Fruit fly (Drosophila melanogaster) whole organism, embryonic: ENCODE data around the gene Phs.

Experiments used
- Ada2b ChIP-seq: fragments of 200-800 bp; sonication (Bioruptor generic); IDR thresholded peaks from 2 replicates; pipeline ENCODE4 v1.3.6; 2022; ENCODE audit warnings: missing biosample characterization, missing genetic modification characterization
- CG10147 ChIP-seq: fragments of 200-800 bp; sonication (Bioruptor generic); optimal IDR thresholded peaks from 2 replicates; lab custom pipeline; 2019; ENCODE audit warnings: missing biosample characterization, mild to moderate bottlenecking, missing genetic modification characterization, moderate library complexity
- CG10979 ChIP-seq: fragments of 200-800 bp; sonication (Bioruptor generic); optimal IDR thresholded peaks from 2 replicates; lab custom pipeline; 2018; ENCODE audit warnings: missing biosample characterization, mild to moderate bottlenecking, missing genetic modification characterization, moderate library complexity
- CG11093 ChIP-seq: fragments of 200-800 bp; sonication (Bioruptor generic); IDR thresholded peaks from 3 replicates; pipeline ENCODE4 v1.3.6; 2022; ENCODE audit warnings: missing biosample characterization, missing genetic modification characterization
- CG14860 ChIP-seq: fragments of 200-800 bp; sonication (Bioruptor generic); IDR thresholded peaks from 3 replicates; pipeline ENCODE4 v1.3.6; 2022; ENCODE audit warnings: missing biosample characterization, missing genetic modification characterization; ENCODE audit not compliant: partially characterized antibody
- CG15269 ChIP-seq: fragments of 200-800 bp; sonication (Bioruptor generic); optimal IDR thresholded peaks from 2 replicates; lab custom pipeline; 2018; ENCODE audit warnings: missing biosample characterization, mild to moderate bottlenecking, missing genetic modification characterization, moderate library complexity
- CG17328 ChIP-seq: fragments of 200-800 bp; sonication (Bioruptor generic); IDR thresholded peaks from 2 replicates; pipeline ENCODE4 v1.3.6; 2022; ENCODE audit warnings: missing biosample characterization, missing genetic modification characterization
- CG1792 ChIP-seq: fragments of 200-800 bp; sonication (Bioruptor generic); optimal IDR thresholded peaks from 2 replicates; lab custom pipeline; 2016; ENCODE audit warnings: missing biosample characterization, missing genetic modification characterization
- CG32532 ChIP-seq: fragments of 200-800 bp; sonication (Bioruptor generic); IDR thresholded peaks from 2 replicates; pipeline ENCODE4 v1.3.6; 2022; ENCODE audit warnings: missing biosample characterization, missing genetic modification characterization
- CG3838 ChIP-seq: fragments of 200-800 bp; sonication (Bioruptor generic); optimal IDR thresholded peaks from 3 replicates; lab custom pipeline; 2016; ENCODE audit warnings: missing biosample characterization, missing genetic modification characterization
- CG42726 ChIP-seq: fragments of 200-800 bp; sonication (Bioruptor generic); IDR thresholded peaks from 2 replicates; pipeline ENCODE4 v1.3.6; 2022; ENCODE audit warnings: missing biosample characterization, missing genetic modification characterization; ENCODE audit not compliant: partially characterized antibody
- CG5180 ChIP-seq: fragments of 200-800 bp; sonication (Bioruptor generic); optimal IDR thresholded peaks from 3 replicates; lab custom pipeline; 2017; ENCODE audit warnings: missing biosample characterization, missing genetic modification characterization, mild to moderate bottlenecking, moderate library complexity, missing genetic modification reagents
- CG9876 ChIP-seq: fragments of 200-800 bp; sonication (Bioruptor generic); optimal IDR thresholded peaks from 2 replicates; lab custom pipeline; 2016; ENCODE audit warnings: missing biosample characterization, missing genetic modification characterization
- Deaf1 ChIP-seq: fragments of 200-800 bp; optimal IDR thresholded peaks from 3 replicates; lab custom pipeline; 2019; ENCODE audit warnings: missing biosample characterization, mild to moderate bottlenecking, missing genetic modification characterization, moderate library complexity
- Drgx ChIP-seq: fragments of 200-800 bp; sonication (Bioruptor generic); IDR thresholded peaks from 2 replicates; pipeline ENCODE4 v1.3.6; 2022; ENCODE audit warnings: missing biosample characterization, missing genetic modification characterization
- Hr51 ChIP-seq, 2 experiments: fragments of 200-800 bp; sonication (Bioruptor generic); optimal IDR thresholded peaks; 2 replicates in 1 of 2; 3 replicates in 1 of 2; lab custom pipeline; 2016 to 2018; ENCODE audit warnings: missing biosample characterization in 2 of 2, missing genetic modification characterization in 2 of 2, mild to moderate bottlenecking in 1 of 2, moderate library complexity in 1 of 2
- Kr ChIP-seq: fragments of 200-800 bp; sonication (Bioruptor generic); optimal IDR thresholded peaks from 2 replicates; lab custom pipeline; 2017; ENCODE audit warnings: missing biosample characterization, mild to moderate bottlenecking, missing genetic modification characterization
- Max ChIP-seq: fragments of 200-800 bp; sonication (Bioruptor generic); optimal IDR thresholded peaks from 2 replicates; lab custom pipeline; 2016; ENCODE audit warnings: missing biosample characterization, mild to moderate bottlenecking, missing genetic modification characterization
- Oli ChIP-seq: fragments of 200-800 bp; sonication (Bioruptor generic); optimal IDR thresholded peaks from 2 replicates; lab custom pipeline; 2018; ENCODE audit warnings: missing biosample characterization, mild to moderate bottlenecking, missing genetic modification characterization, moderate library complexity
- Scr ChIP-seq: fragments of 200-800 bp; sonication (Bioruptor generic); IDR thresholded peaks from 2 replicates; pipeline ENCODE4 v1.3.6; 2022; ENCODE audit warnings: missing biosample characterization, missing genetic modification characterization; ENCODE audit not compliant: partially characterized antibody
- TFAM ChIP-seq: fragments of 200-800 bp; sonication (Bioruptor generic); optimal IDR thresholded peaks from 2 replicates; lab custom pipeline; 2017; ENCODE audit warnings: missing biosample characterization, missing genetic modification characterization, inconsistent platforms
- Taf1 ChIP-seq: fragments of 200-800 bp; sonication (Bioruptor generic); IDR thresholded peaks from 2 replicates; pipeline ENCODE4 v1.3.6; 2022; ENCODE audit warnings: missing biosample characterization, missing genetic modification characterization
- Tbp ChIP-seq: fragments of >200 bp; optimal IDR thresholded peaks from 2 replicates; lab custom pipeline; 2018; ENCODE audit warnings: missing biosample characterization, missing genetic modification characterization
- amos ChIP-seq: fragments of 200-800 bp; sonication (Bioruptor generic); IDR thresholded peaks from 2 replicates; pipeline ENCODE4 v1.3.6; 2022; ENCODE audit warnings: missing biosample characterization, missing genetic modification characterization; ENCODE audit not compliant: partially characterized antibody
- ase ChIP-seq: fragments of 200-800 bp; sonication (Bioruptor generic); IDR thresholded peaks from 3 replicates; pipeline ENCODE4 v1.3.6; 2022; ENCODE audit warnings: missing biosample characterization, missing genetic modification characterization
- chm ChIP-seq: fragments of 200-800 bp; sonication (Bioruptor generic); IDR thresholded peaks from 2 replicates; pipeline ENCODE4 v1.3.6; 2022; ENCODE audit warnings: missing biosample characterization, missing genetic modification characterization
- crc ChIP-seq: fragments of 200-800 bp; sonication (Bioruptor generic); optimal IDR thresholded peaks from 2 replicates; lab custom pipeline; 2016; ENCODE audit warnings: missing biosample characterization, missing genetic modification characterization
- dmrt11E ChIP-seq: fragments of 200-800 bp; sonication (Bioruptor generic); optimal IDR thresholded peaks from 3 replicates; lab custom pipeline; 2018; ENCODE audit warnings: missing biosample characterization, mild to moderate bottlenecking, missing genetic modification characterization, moderate library complexity
- en ChIP-seq: fragments of 200-800 bp; sonication (Bioruptor generic); optimal IDR thresholded peaks from 2 replicates; lab custom pipeline; 2016; ENCODE audit warnings: missing biosample characterization, missing genetic modification characterization
- exex ChIP-seq: fragments of 200-800 bp; sonication (Bioruptor generic); optimal IDR thresholded peaks from 4 replicates; lab custom pipeline; 2018; ENCODE audit warnings: missing biosample characterization, mild to moderate bottlenecking, missing genetic modification characterization, moderate library complexity
- gsb ChIP-seq: fragments of 200-800 bp; sonication (Bioruptor generic); IDR thresholded peaks from 2 replicates; pipeline ENCODE4 v1.3.6; 2022; ENCODE audit warnings: missing biosample characterization, missing genetic modification characterization
- hkb ChIP-seq, 2 experiments: fragments of 200-800 bp in 1 of 2; fragments of >200 bp in 1 of 2; sonication (Bioruptor generic) in 1 of 2; IDR thresholded peaks in 1 of 2; optimal IDR thresholded peaks in 1 of 2; 2 replicates each; pipeline versions ENCODE4 v1.3.6 to Lab custom; 2017 to 2022; ENCODE audit warnings: missing biosample characterization in 1 of 2, missing genetic modification characterization in 1 of 2
- inv ChIP-seq: fragments of 200-800 bp; sonication (Bioruptor generic); IDR thresholded peaks from 2 replicates; pipeline ENCODE4 v1.3.6; 2022; ENCODE audit warnings: missing biosample characterization, missing genetic modification characterization; ENCODE audit not compliant: partially characterized antibody
- jigr1 ChIP-seq: fragments of 200-800 bp; sonication (Bioruptor generic); IDR thresholded peaks from 3 replicates; pipeline ENCODE4 v1.3.6; 2022; ENCODE audit warnings: missing biosample characterization, missing genetic modification characterization
- jing ChIP-seq: fragments of 200-800 bp; sonication (Bioruptor generic); optimal IDR thresholded peaks from 2 replicates; lab custom pipeline; 2018; ENCODE audit warnings: missing biosample characterization, mild to moderate bottlenecking, missing genetic modification characterization
- ken ChIP-seq: fragments of 200-800 bp; sonication (Bioruptor generic); IDR thresholded peaks from 3 replicates; pipeline ENCODE4 v1.3.6; 2022; ENCODE audit warnings: missing biosample characterization, missing genetic modification characterization
- klu ChIP-seq: fragments of 200-800 bp; sonication (Bioruptor generic); IDR thresholded peaks from 2 replicates; pipeline ENCODE4 v1.3.6; 2022; ENCODE audit warnings: missing biosample characterization, missing genetic modification characterization
- oc ChIP-seq: fragments of 200-800 bp; sonication (Bioruptor generic); optimal IDR thresholded peaks from 2 replicates; lab custom pipeline; 2018; ENCODE audit warnings: missing biosample characterization, mild to moderate bottlenecking, missing genetic modification characterization, moderate library complexity
- pfk ChIP-seq: fragments of 200-800 bp; sonication (Bioruptor generic); optimal IDR thresholded peaks from 2 replicates; lab custom pipeline; 2018; ENCODE audit warnings: missing biosample characterization, mild to moderate bottlenecking, missing genetic modification characterization, moderate library complexity
- pros ChIP-seq: fragments of 200-800 bp; sonication (Bioruptor generic); optimal IDR thresholded peaks from 3 replicates; lab custom pipeline; 2019; ENCODE audit warnings: missing biosample characterization, mild to moderate bottlenecking, missing genetic modification characterization, moderate library complexity
- ranshi ChIP-seq: fragments of 200-800 bp; sonication (Bioruptor generic); IDR thresholded peaks from 2 replicates; pipeline ENCODE4 v1.3.6; 2022; ENCODE audit warnings: missing biosample characterization, missing genetic modification characterization
- ro ChIP-seq: fragments of 200-800 bp; sonication (Bioruptor generic); IDR thresholded peaks from 2 replicates; pipeline ENCODE4 v1.3.6; 2022; ENCODE audit warnings: missing biosample characterization, missing genetic modification characterization
- schlank ChIP-seq: fragments of 200-800 bp; sonication (Bioruptor generic); optimal IDR thresholded peaks from 2 replicates; lab custom pipeline; 2018; ENCODE audit warnings: missing biosample characterization, mild to moderate bottlenecking, missing genetic modification characterization
- tll ChIP-seq, 2 experiments: fragments of 200-800 bp in 1 of 2; fragments of >200 bp in 1 of 2; sonication (Bioruptor generic) in 1 of 2; optimal IDR thresholded peaks; 2 replicates each; lab custom pipeline; 2017 to 2019; ENCODE audit warnings: missing biosample characterization in 2 of 2, missing genetic modification characterization in 2 of 2, mild to moderate bottlenecking in 1 of 2, moderate library complexity in 1 of 2
- ttk ChIP-seq: fragments of 200-800 bp; sonication (Bioruptor generic); IDR thresholded peaks from 2 replicates; pipeline ENCODE4 v2.1.2; 2022; ENCODE audit warnings: missing biosample characterization, missing genetic modification characterization
- twi ChIP-seq: fragments of 200-800 bp; optimal IDR thresholded peaks from 2 replicates; lab custom pipeline; 2019; ENCODE audit warnings: missing biosample characterization, mild to moderate bottlenecking, missing genetic modification characterization, moderate library complexity
- z ChIP-seq: fragments of 200-800 bp; sonication (Bioruptor generic); IDR thresholded peaks from 3 replicates; pipeline ENCODE4 v1.3.6; 2022; ENCODE audit warnings: missing biosample characterization, missing genetic modification characterization

Phs gene

dm6 chr3L:15625676-15626414 lies 6.1 kb downstream of the Phs start (continued):
- TF ChIP-seq hkb (optimal IDR thresholded peaks at IDR 0.05; lab: Kevin White, UChicago) (no peak), hkb (GFP tag; IDR thresholded peaks at IDR 0.05; lab: Robert Waterston, UW) (peak; percentile 88), Deaf1 (tag; lab: Kevin White, UChicago) (peak; percentile 76), CG9876 (GFP tag; lab: Kevin White, UChicago) (no peak), Oli (tag; lab: Kevin White, UChicago) (peak; percentile 95), TFAM (peak; percentile 42), CG10147 (peak; percentile 89), Kr (no peak), tll (GFP tag; optimal IDR thresholded peaks at IDR 0.05; lab: Kevin White, UChicago) (no peak), Drgx (peak; percentile 90), Hr51 (GFP tag; optimal IDR thresholded peaks at IDR 0.05; lab: Kevin White, UChicago) (peak in 1 of 2 experiments; percentile 95), Taf1 (GFP tag; lab: Robert Waterston, UW) (peak; percentile 31; the same call in 1 of the 2 replicates), Scr (no peak), en (GFP tag; lab: Kevin White, UChicago) (no peak), CG11093 (peak; percentile 80; the same call in 2 of the 3 replicates), oc (tag; lab: Kevin White, UChicago) (peak; percentile 88), Max (GFP tag; lab: Kevin White, UChicago) (peak; percentile 73), jing (GFP tag; lab: Kevin White, UChicago) (peak; percentile 74), schlank (tag; lab: Kevin White, UChicago) (peak; percentile 36), z (GFP tag; lab: Robert Waterston, UW) (no peak), CG15269 (peak; percentile 92), ase (GFP tag; lab: Robert Waterston, UW) (peak; percentile 79), inv (no peak), ro (GFP tag; lab: Robert Waterston, UW) (peak; percentile 62; the same call in 1 of the 2 replicates), ranshi (GFP tag; lab: Robert Waterston, UW) (peak; percentile 78), chm (GFP tag; lab: Robert Waterston, UW) (0 out of 2 replicates have a peak, but pooled peaks have one; percentile 8), pros (no peak), CG32532 (GFP tag; lab: Robert Waterston, UW) (peak; percentile 88), gsb (GFP tag; lab: Robert Waterston, UW) (peak; percentile 65), CG5180 (peak; percentile 82), CG17328 (GFP tag; lab: Robert Waterston, UW) (peak; percentile 74), pfk (GFP tag; lab: Kevin White, UChicago) (no peak), crc (no peak), CG3838 (GFP tag; lab: Kevin White, UChicago) (peak; percentile 91), ken (GFP tag; lab: Robert Waterston, UW) (peak; percentile 63; the same call in 2 of the 3 replicates), CG10979 (tag; lab: Kevin White, UChicago) (peak; percentile 96), Tbp (GFP tag; lab: Kevin White, UChicago) (no peak), CG1792 (GFP tag; lab: Kevin White, UChicago) (no peak), exex (tag; lab: Kevin White, UChicago) (peak; percentile 56), klu (GFP tag; lab: Robert Waterston, UW) (no peak; the same call in 1 of the 2 replicates), amos (GFP tag; lab: Robert Waterston, UW) (no peak), CG14860 (GFP tag; lab: Robert Waterston, UW) (no peak), ttk (GFP tag; lab: Robert Waterston, UW) (peak; percentile 84), dmrt11E (tag; lab: Kevin White, UChicago) (peak; percentile 69), CG42726 (no peak), jigr1 (GFP tag; lab: Robert Waterston, UW) (peak; percentile 83; the same call in 2 of the 3 replicates), Ada2b (GFP tag; lab: Robert Waterston, UW) (peak; percentile 83), twi (peak; percentile 84)
